Worm (Caenorhabditis elegans): Measurements from ENCODE around the gene sra-13.

- TF ChIP-seq unc-55 (GFP tag; optimal IDR thresholded peaks at IDR 0.05) (no peak), nhr-11 (tag; optimal IDR thresholded peaks at IDR 0.05) (no peak), ahr-1 (tag; optimal IDR thresholded peaks at IDR 0.05) (no peak), pqm-1 (tag; optimal IDR thresholded peaks at IDR 0.05) (no peak), fkh-10 (GFP tag; optimal IDR thresholded peaks at IDR 0.05) (no peak), gmeb-2 (tag; optimal IDR thresholded peaks at IDR 0.05) (no peak), eyg-1 (tag; optimal IDR thresholded peaks at IDR 0.05) (no peak), ceh-31 (tag; optimal IDR thresholded peaks at IDR 0.05) (no peak), elt-2 (tag; optimal IDR thresholded peaks at IDR 0.05) (no peak), madf-2 (tag; optimal IDR thresholded peaks at IDR 0.05) (no peak), ceh-9 (tag; optimal IDR thresholded peaks at IDR 0.05) (no peak), nfya-1 (tag; optimal IDR thresholded peaks at IDR 0.05) (no peak), odd-2 (tag; optimal IDR thresholded peaks at IDR 0.05) (no peak), unc-86 (tag; optimal IDR thresholded peaks at IDR 0.05) (no peak)
Measured at ce11 chrII:8396041-8396440, 11.4 kb upstream of the sra-13 start, which contains the start of gene F49E12.7.
